Worm (Caenorhabditis elegans): ENCODE measurements around the gene R52.6.

R52.6 gene

DNA sequence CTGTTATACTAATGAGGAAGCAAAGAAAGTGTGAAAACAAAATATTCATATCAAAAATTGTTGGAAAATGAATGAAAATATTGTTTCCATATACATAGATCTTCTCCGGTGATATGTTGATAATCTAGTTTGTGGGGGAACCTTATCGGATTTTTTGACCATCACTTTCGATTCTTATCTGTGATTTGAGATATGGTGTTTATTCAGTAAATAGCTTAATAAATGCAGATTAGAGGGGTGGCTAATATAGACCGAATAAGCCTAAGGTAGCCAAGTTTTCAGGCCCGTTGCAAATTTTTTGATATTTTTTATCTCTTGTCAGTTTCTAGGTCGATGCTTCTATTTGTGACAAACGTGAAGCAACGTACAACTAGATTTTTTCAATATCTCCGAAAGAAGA, 41.4 kb downstream of the R52.6 start, which contains the start of gene F07E5.7:
F07E5.7 (minus strand) TSS at position 101 of the 400 bp plus-strand sequence.
- TF ChIP-seq C17E4.6 (GFP tag; IDR thresholded peaks at IDR 0.05) (no peak), ccch-3 (GFP tag; optimal IDR thresholded peaks at IDR 0.05) (no peak), ceh-79 (tag; optimal IDR thresholded peaks at IDR 0.05) (no peak), sea-2 (GFP tag; IDR thresholded peaks at IDR 0.05) (no peak), ztf-6 (GFP tag; IDR thresholded peaks at IDR 0.05) (no peak), lin-54 (GFP tag; optimal IDR thresholded peaks at IDR 0.05) (no peak), bed-2 (GFP tag; IDR thresholded peaks at IDR 0.05) (no peak), mel-28 (tag; optimal IDR thresholded peaks at IDR 0.05; ENCODE audit: borderline replicate concordance) (no peak), die-1 (tag; optimal IDR thresholded peaks at IDR 0.05) (no peak), rpc-1 (optimal IDR thresholded peaks at IDR 0.05) (no peak), rpc-1 (tag; optimal IDR thresholded peaks at IDR 0.05) (no peak), K12H6.12 (tag; optimal IDR thresholded peaks at IDR 0.05) (no peak), ceh-40 (GFP tag; IDR thresholded peaks at IDR 0.05) (no peak)

- 0 out of 2 replicates have a peak, but pooled peaks have one; percentile 17 for TF ChIP-seq hsf-1 (GFP tag; IDR thresholded peaks at IDR 0.05)
- TF ChIP-seq aptf-2 (GFP tag; conservative IDR thresholded peaks at IDR 0.05) = peak; percentile 83
Observed at ce11 chrII:2067451-2068021, 45.3 kb downstream of the R52.6 start, which contains the start of gene F07E5.12. TSS of gene F07E5.12 (plus strand) at chrII:2067971.

DNA sequence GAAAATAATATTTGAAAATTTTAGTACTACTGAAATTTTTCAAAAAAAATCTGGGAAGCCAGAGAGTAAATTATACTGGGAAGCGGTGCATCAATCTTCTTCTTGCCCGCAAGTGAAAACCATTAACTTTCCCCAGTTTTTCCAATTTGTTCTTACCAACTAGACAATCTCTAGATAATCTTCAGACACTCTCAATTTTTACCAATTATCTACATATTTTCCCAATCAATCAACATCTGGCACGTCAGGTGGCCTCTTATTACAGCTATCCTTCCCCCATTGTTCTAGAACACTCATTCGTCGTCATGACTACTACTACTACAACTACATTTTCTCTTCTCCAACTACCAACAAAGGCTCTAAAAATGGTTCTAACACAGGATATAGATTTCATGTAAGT, 48.4 kb downstream of the R52.6 start, which contains the start of gene fbxb-6:
fbxb-6 (plus strand) TSS at position 301 of the 400 bp plus-strand sequence.
- TF ChIP-seq D2030.7 (GFP tag; IDR thresholded peaks at IDR 0.05) (no peak), ceh-79 (tag; optimal IDR thresholded peaks at IDR 0.05) (no peak), ztf-22 (GFP tag; optimal IDR thresholded peaks at IDR 0.05) (no peak), ekl-4 (GFP tag; IDR thresholded peaks at IDR 0.05) (no peak), hmg-20 (GFP tag; IDR thresholded peaks at IDR 0.05) (no peak)

ce11 chrII:2063989-2064388, 48.9 kb downstream of the R52.6 start, which contains the start of gene F07E5.13:
TSS of gene F07E5.13 (minus strand) at chrII:2064089.
- TF ChIP-seq madf-10 (tag; optimal IDR thresholded peaks at IDR 0.05) = no peak
- TF ChIP-seq Y53G8AR.9 (GFP tag; conservative IDR thresholded peaks at IDR 0.05) = no peak
- TF ChIP-seq fkh-3 (tag; optimal IDR thresholded peaks at IDR 0.05) = no peak
- TF ChIP-seq rec-8 (tag; optimal IDR thresholded peaks at IDR 0.05) = no peak
- no peak for TF ChIP-seq F22D6.2 (tag; optimal IDR thresholded peaks at IDR 0.05)
